Worm (Caenorhabditis elegans) whole organism, mixed stage, embryonic: Measurements from ENCODE around the gene ghi-1.
A peak's percentile ranks its signal among the peaks of the same experiment; 100 is the strongest.

Experiments used
- elt-1 ChIP-seq: sonication (generic microtip); optimal IDR thresholded peaks from 2 replicates; lab custom pipeline; 2017; ENCODE audit warnings: missing genetic modification characterization, mild to moderate bottlenecking, missing compliant biosample characterization, antibody characterized with exemption, moderate library complexity, borderline replicate concordance; ENCODE audit not compliant: insufficient read depth
- nhr-237 ChIP-seq: fragments of 150-350 bp; optimal IDR thresholded peaks from 2 replicates; lab custom pipeline; 2014; ENCODE audit warnings: missing biosample characterization, missing genetic modification characterization
- unc-62 ChIP-seq: fragments of 150-350 bp; optimal IDR thresholded peaks from 2 replicates; lab custom pipeline; 2014; ENCODE audit warnings: missing biosample characterization, missing genetic modification reagents, missing genetic modification characterization
- ztf-11 ChIP-seq: fragments of 150-350 bp; optimal IDR thresholded peaks from 2 replicates; lab custom pipeline; 2014; ENCODE audit warnings: missing biosample characterization, missing genetic modification characterization

ce11 chrII:11635745-11636161, 10.8 kb upstream of the ghi-1 start:
- TF ChIP-seq ztf-11 (peak; percentile 85), nhr-237 (tag; lab: Kevin White, UChicago) (peak; percentile 83), elt-1 (no peak), unc-62 (GFP tag; lab: Kevin White, UChicago) (peak; percentile 97)
